Fruit fly (Drosophila melanogaster) whole organism, prepupa: ENCODE measurements around the gene OdsH.
A peak's percentile ranks its signal among the peaks of the same experiment; 100 is the strongest.

ENCODE experiments used
- CG3032 ChIP-seq: fragments of 200-800 bp; optimal IDR thresholded peaks from 2 replicates; lab custom pipeline; 2019; ENCODE audit warnings: missing biosample characterization, mild to moderate bottlenecking, missing genetic modification characterization, moderate library complexity
- CG6854 ChIP-seq: fragments of 200-800 bp; sonication (Bioruptor generic); optimal IDR thresholded peaks from 2 replicates; lab custom pipeline; 2017; ENCODE audit warnings: missing biosample characterization, mild to moderate bottlenecking, missing genetic modification characterization
- CG8119 ChIP-seq: fragments of 200-800 bp; sonication (Bioruptor generic); IDR thresholded peaks from 3 replicates; pipeline ENCODE4 v1.3.6; 2022; ENCODE audit warnings: missing biosample characterization, missing genetic modification characterization
- CG8632 ChIP-seq: fragments of 200-800 bp; sonication (Bioruptor generic); optimal IDR thresholded peaks from 3 replicates; lab custom pipeline; 2016; ENCODE audit warnings: missing biosample characterization, missing genetic modification characterization
- Gug ChIP-seq: fragments of 200-800 bp; sonication (Bioruptor generic); IDR thresholded peaks from 2 replicates; pipeline ENCODE4 v1.3.6; 2022; ENCODE audit warnings: missing biosample characterization, missing genetic modification characterization
- OdsH ChIP-seq: fragments of 200-800 bp; sonication (Bioruptor generic); optimal IDR thresholded peaks from 3 replicates; lab custom pipeline; 2016; ENCODE audit warnings: missing biosample characterization, missing genetic modification characterization
- Smox ChIP-seq: fragments of 200-800 bp; sonication (Bioruptor generic); optimal IDR thresholded peaks from 3 replicates; lab custom pipeline; 2016; ENCODE audit warnings: missing biosample characterization, missing genetic modification characterization
- Sox102F ChIP-seq: fragments of 200-800 bp; sonication (Bioruptor generic); optimal IDR thresholded peaks from 2 replicates; lab custom pipeline; 2016; ENCODE audit warnings: missing biosample characterization, mild to moderate bottlenecking, missing genetic modification characterization
- fkh ChIP-seq: fragments of 200-800 bp; sonication (Bioruptor generic); optimal IDR thresholded peaks from 3 replicates; lab custom pipeline; 2017; ENCODE audit warnings: missing biosample characterization, mild to moderate bottlenecking, missing genetic modification characterization, moderate library complexity
- net ChIP-seq: fragments of 200-800 bp; sonication (Bioruptor generic); optimal IDR thresholded peaks from 3 replicates; lab custom pipeline; 2016; ENCODE audit warnings: missing biosample characterization, missing genetic modification characterization
- pdm3 ChIP-seq: fragments of 200-800 bp; sonication (Bioruptor generic); optimal IDR thresholded peaks from 3 replicates; lab custom pipeline; 2016; ENCODE audit warnings: missing biosample characterization, missing genetic modification characterization

- TF ChIP-seq CG6854 (GFP tag; lab: Kevin White, UChicago) (no peak), Gug (GFP tag; lab: Robert Waterston, UW) (no peak), net (no peak), Smox (GFP tag; lab: Kevin White, UChicago) (no peak), CG3032 (no peak), pdm3 (no peak), CG8119 (GFP tag; lab: Robert Waterston, UW) (no peak), CG8632 (GFP tag; lab: Kevin White, UChicago) (no peak), OdsH (GFP tag; lab: Kevin White, UChicago) (no peak), fkh (GFP tag; lab: Kevin White, UChicago) (peak; percentile 62), Sox102F (GFP tag; lab: Kevin White, UChicago) (no peak)
These were observed 47.2 kb upstream of the OdsH start for dm6 chrX:17743598-17743997.
